Fruit fly (Drosophila melanogaster) whole organism: ENCODE measurements around the gene Ptpmeg.

Experiments used
- CG8478 ChIP-seq: fragments of >200 bp; optimal IDR thresholded peaks from 2 replicates; lab custom pipeline; 2018; ENCODE audit warnings: inconsistent platforms
- Dll ChIP-seq: fragments of >200 bp; optimal IDR thresholded peaks from 2 replicates; lab custom pipeline; 2017
- EcR ChIP-seq, 2 experiments: fragments of >200 bp; optimal IDR thresholded peaks; 2 replicates each; lab custom pipeline; 2017; ENCODE audit warnings: missing biosample characterization in 2 of 2, missing genetic modification characterization in 2 of 2, missing genetic modification reagents in 2 of 2
- pan ChIP-seq: fragments of >200 bp; optimal IDR thresholded peaks from 2 replicates; lab custom pipeline; 2017
- psq ChIP-seq: fragments of >200 bp; optimal IDR thresholded peaks from 2 replicates; lab custom pipeline; 2017
- usp ChIP-seq: fragments of >200 bp; optimal IDR thresholded peaks from 2 replicates; lab custom pipeline; 2017; ENCODE audit warnings: missing biosample characterization, missing genetic modification characterization, mixed read lengths

Ptpmeg gene

dm6 chr3L:356016-356472 is 28.1 kb downstream of the Ptpmeg start, which contains the start of gene CG1231:
CG1231 (plus strand) TSS chr3L:356422.
- no peak for TF ChIP-seq Dll (lab: Kevin White, UChicago)
- TF ChIP-seq usp (GFP tag; lab: Kevin White, UChicago): no peak

dm6 chr3L:357681-358080 is 29.8 kb downstream of the Ptpmeg start, which contains the start of gene Roc1b:
Roc1b (plus strand) TSS chr3L:357981.
- TF ChIP-seq CG8478 (lab: Kevin White, UChicago) (no peak), psq (lab: Kevin White, UChicago) (no peak), EcR (GFP tag; optimal IDR thresholded peaks at IDR 0.05; lab: Kevin White, UChicago) (no peak), usp (GFP tag; lab: Kevin White, UChicago) (no peak), Dll (lab: Kevin White, UChicago) (no peak), pan (lab: Kevin White, UChicago) (no peak)

- TF ChIP-seq psq (lab: Kevin White, UChicago): no peak
- no peak for TF ChIP-seq pan (lab: Kevin White, UChicago)
- no peak for TF ChIP-seq EcR (GFP tag; optimal IDR thresholded peaks at IDR 0.05; lab: Kevin White, UChicago)
- no peak for TF ChIP-seq CG8478 (lab: Kevin White, UChicago)
- no peak for TF ChIP-seq Dll (lab: Kevin White, UChicago)
- TF ChIP-seq usp (GFP tag; lab: Kevin White, UChicago): no peak
These were observed 33.3 kb downstream of the Ptpmeg start, which contains the start of the genes Cdc5 and CG1233 for dm6 chr3L:361201-361600. Cdc5 (minus strand) TSS chr3L:361383. CG1233 (plus strand) TSS chr3L:361472.

- TF ChIP-seq CG8478 (lab: Kevin White, UChicago) (no peak), Dll (lab: Kevin White, UChicago) (no peak), usp (GFP tag; lab: Kevin White, UChicago) (no peak), EcR (GFP tag; optimal IDR thresholded peaks at IDR 0.05; lab: Kevin White, UChicago) (no peak), psq (lab: Kevin White, UChicago) (no peak), pan (lab: Kevin White, UChicago) (no peak)
These were observed 38.4 kb downstream of the Ptpmeg start, which contains the start of gene CG13884 for dm6 chr3L:366337-366736. CG13884 (minus strand) TSS chr3L:366437.

- TF ChIP-seq CG8478 (lab: Kevin White, UChicago) (no peak), EcR (GFP tag; optimal IDR thresholded peaks at IDR 0.05; lab: Kevin White, UChicago) (no peak), pan (lab: Kevin White, UChicago) (no peak), Dll (lab: Kevin White, UChicago) (no peak), psq (lab: Kevin White, UChicago) (no peak), usp (GFP tag; lab: Kevin White, UChicago) (no peak)
These were observed 43.3 kb downstream of the Ptpmeg start for dm6 chr3L:371228-371627.

- TF ChIP-seq pan (lab: Kevin White, UChicago): no peak
- TF ChIP-seq usp (GFP tag; lab: Kevin White, UChicago): no peak
- TF ChIP-seq psq (lab: Kevin White, UChicago): no peak
These were observed 46.7 kb downstream of the Ptpmeg start for dm6 chr3L:374582-374981.

- TF ChIP-seq CG8478 (lab: Kevin White, UChicago): no peak
- no peak for TF ChIP-seq pan (lab: Kevin White, UChicago)
- no peak for TF ChIP-seq psq (lab: Kevin White, UChicago)
- no peak for TF ChIP-seq Dll (lab: Kevin White, UChicago)
- TF ChIP-seq usp (GFP tag; lab: Kevin White, UChicago): no peak
These were observed 47.8 kb downstream of the Ptpmeg start for dm6 chr3L:375672-376071.

- no peak for TF ChIP-seq Dll (lab: Kevin White, UChicago)
- TF ChIP-seq EcR (GFP tag; optimal IDR thresholded peaks at IDR 0.05; lab: Kevin White, UChicago): no peak
- TF ChIP-seq usp (GFP tag; lab: Kevin White, UChicago): no peak
- no peak for TF ChIP-seq psq (lab: Kevin White, UChicago)
- TF ChIP-seq pan (lab: Kevin White, UChicago): no peak
- TF ChIP-seq CG8478 (lab: Kevin White, UChicago): no peak
These were observed 49.5 kb downstream of the Ptpmeg start for dm6 chr3L:377222-378071.

dm6 chr3L:378072-378423 is 50.2 kb downstream of the Ptpmeg start:
- TF ChIP-seq CG8478 (lab: Kevin White, UChicago) (peak; percentile 100), EcR (GFP tag; optimal IDR thresholded peaks at IDR 0.05; lab: Kevin White, UChicago) (no peak), psq (lab: Kevin White, UChicago) (no peak), Dll (lab: Kevin White, UChicago) (peak; percentile 55)

- TF ChIP-seq usp (GFP tag; lab: Kevin White, UChicago): no peak
- no peak for TF ChIP-seq EcR (GFP tag; optimal IDR thresholded peaks at IDR 0.05; lab: Kevin White, UChicago)
- no peak for TF ChIP-seq CG8478 (lab: Kevin White, UChicago)
- no peak for TF ChIP-seq pan (lab: Kevin White, UChicago)
- no peak for TF ChIP-seq Dll (lab: Kevin White, UChicago)
- no peak for TF ChIP-seq psq (lab: Kevin White, UChicago)
These were observed 51.0 kb downstream of the Ptpmeg start for dm6 chr3L:378906-379305.

dm6 chr3L:380886-381546 is 53.1 kb downstream of the Ptpmeg start:
- TF ChIP-seq Dll (lab: Kevin White, UChicago): no peak
- TF ChIP-seq psq (lab: Kevin White, UChicago): no peak
